Worm (Caenorhabditis elegans): ENCODE data around the gene T13C2.7.

DNA sequence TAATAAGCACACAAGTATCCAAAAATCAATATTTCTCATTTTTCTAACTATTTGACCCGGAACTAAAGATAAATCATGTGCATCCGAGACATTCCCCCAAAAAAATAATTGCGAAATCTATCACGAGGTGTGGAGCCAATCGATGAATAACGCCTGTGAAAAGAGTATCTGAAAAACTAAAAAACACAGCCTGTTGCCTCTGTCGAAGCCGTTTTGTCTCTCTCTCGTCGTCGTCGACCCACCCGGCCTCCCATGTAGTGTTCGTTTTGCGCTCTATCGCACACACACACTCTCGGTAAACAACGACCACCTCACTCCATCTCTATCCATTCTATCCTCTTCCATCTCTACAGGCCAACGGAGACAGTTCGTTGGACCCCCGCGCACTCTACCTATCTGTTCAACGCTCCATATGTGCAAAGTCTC is 3.5 kb downstream of the T13C2.7 start:
- TF ChIP-seq tbx-2 (tag; optimal IDR thresholded peaks at IDR 0.05), result peak; percentile 32
- TF ChIP-seq ttx-3 (tag; optimal IDR thresholded peaks at IDR 0.05), result no peak
- TF ChIP-seq fkh-10 (GFP tag; optimal IDR thresholded peaks at IDR 0.05), result no peak
- no peak for TF ChIP-seq ceh-19 (GFP tag; optimal IDR thresholded peaks at IDR 0.05)
- no peak for TF ChIP-seq elt-2 (tag; optimal IDR thresholded peaks at IDR 0.05)
- TF ChIP-seq ref-2 (tag; optimal IDR thresholded peaks at IDR 0.05), result no peak
- TF ChIP-seq ceh-24 (tag; optimal IDR thresholded peaks at IDR 0.05), result no peak
- TF ChIP-seq ceh-34 (tag; optimal IDR thresholded peaks at IDR 0.05), result peak; percentile 36
- no peak for TF ChIP-seq sox-4 (tag; optimal IDR thresholded peaks at IDR 0.05)
- TF ChIP-seq ceh-14 (tag; optimal IDR thresholded peaks at IDR 0.05), result no peak
- TF ChIP-seq ceh-31 (tag; optimal IDR thresholded peaks at IDR 0.05), result peak; percentile 3
- TF ChIP-seq ceh-9 (tag; optimal IDR thresholded peaks at IDR 0.05), result no peak

All from whole organism, late embryonic.